Fruit fly (Drosophila melanogaster) whole organism, embryonic: ENCODE results near the gene Cdc7.

Source experiments
- Bgb ChIP-seq: fragments of 200-800 bp; sonication (Bioruptor generic); IDR thresholded peaks from 2 replicates; pipeline ENCODE4 v1.3.6; 2022; ENCODE audit warnings: missing biosample characterization, missing genetic modification characterization; ENCODE audit not compliant: partially characterized antibody
- CG10462 ChIP-seq: fragments of 200-800 bp; sonication (Bioruptor generic); optimal IDR thresholded peaks from 2 replicates; lab custom pipeline; 2016; ENCODE audit warnings: missing biosample characterization, missing genetic modification characterization
- CG10565 ChIP-seq: fragments of 200-800 bp; sonication (Bioruptor generic); optimal IDR thresholded peaks from 3 replicates; lab custom pipeline; 2016; ENCODE audit warnings: missing biosample characterization, mild to moderate bottlenecking, missing genetic modification characterization
- CG11723 ChIP-seq: fragments of 200-800 bp; sonication (Bioruptor generic); optimal IDR thresholded peaks from 2 replicates; lab custom pipeline; 2017; ENCODE audit warnings: missing biosample characterization, mild to moderate bottlenecking, missing genetic modification characterization
- CG12236 ChIP-seq: fragments of 200-800 bp; sonication (Bioruptor generic); optimal IDR thresholded peaks from 2 replicates; lab custom pipeline; 2016; ENCODE audit warnings: missing biosample characterization, missing genetic modification characterization
- CG14050 ChIP-seq: fragments of 200-800 bp; sonication (Bioruptor generic); IDR thresholded peaks from 3 replicates; pipeline ENCODE4 v1.3.6; 2022; ENCODE audit warnings: missing biosample characterization, missing genetic modification characterization
- CG14441 ChIP-seq: fragments of 200-800 bp; sonication (Bioruptor generic); IDR thresholded peaks from 2 replicates; pipeline ENCODE4 v1.3.6; 2022; ENCODE audit warnings: missing biosample characterization, missing genetic modification characterization
- CG2712 ChIP-seq: fragments of 200-800 bp; optimal IDR thresholded peaks from 3 replicates; lab custom pipeline; 2019; ENCODE audit warnings: missing biosample characterization, mild to moderate bottlenecking, missing genetic modification characterization, moderate library complexity
- CG31388 ChIP-seq: fragments of 200-800 bp; sonication (Bioruptor generic); optimal IDR thresholded peaks from 2 replicates; lab custom pipeline; 2016; ENCODE audit warnings: missing biosample characterization, missing genetic modification characterization
- CG34376 ChIP-seq: fragments of 200-800 bp; sonication (Bioruptor generic); optimal IDR thresholded peaks from 2 replicates; lab custom pipeline; 2018; ENCODE audit warnings: missing biosample characterization, mild to moderate bottlenecking, missing genetic modification characterization
- CG3838 ChIP-seq: fragments of 200-800 bp; sonication (Bioruptor generic); optimal IDR thresholded peaks from 3 replicates; lab custom pipeline; 2016; ENCODE audit warnings: missing biosample characterization, missing genetic modification characterization
- CG43689 ChIP-seq: fragments of 200-800 bp; sonication (Bioruptor generic); IDR thresholded peaks from 2 replicates; pipeline ENCODE4 v1.3.6; 2022; ENCODE audit warnings: missing biosample characterization, missing genetic modification characterization
- CG7963 ChIP-seq: fragments of 200-800 bp; sonication (Bioruptor generic); IDR thresholded peaks from 3 replicates; pipeline ENCODE4 v1.3.6; 2022; ENCODE audit warnings: missing biosample characterization, missing genetic modification characterization; ENCODE audit not compliant: partially characterized antibody
- CG7987 ChIP-seq: fragments of 200-800 bp; sonication (Bioruptor generic); optimal IDR thresholded peaks from 2 replicates; lab custom pipeline; 2018; ENCODE audit warnings: missing biosample characterization, mild to moderate bottlenecking, missing genetic modification characterization, moderate library complexity
- CG8290 ChIP-seq, 3 experiments: fragments of 200-800 bp; sonication (Bioruptor generic); optimal IDR thresholded peaks; 2 replicates each; lab custom pipeline; 2016 to 2019; ENCODE audit warnings: missing biosample characterization in 3 of 3, missing genetic modification characterization in 3 of 3, mild to moderate bottlenecking in 2 of 3, moderate library complexity in 1 of 3
- CG9727 ChIP-seq: fragments of 200-800 bp; sonication (Bioruptor generic); optimal IDR thresholded peaks from 3 replicates; lab custom pipeline; 2017; ENCODE audit warnings: missing biosample characterization, mild to moderate bottlenecking, missing genetic modification characterization
- Dbx ChIP-seq: fragments of 200-800 bp; sonication (Bioruptor generic); IDR thresholded peaks from 3 replicates; pipeline ENCODE4 v1.3.6; 2022; ENCODE audit warnings: missing biosample characterization, missing genetic modification characterization
- Doc3 ChIP-seq: fragments of 200-800 bp; sonication (Bioruptor generic); IDR thresholded peaks from 3 replicates; pipeline ENCODE4 v1.3.6; 2022; ENCODE audit warnings: missing biosample characterization, missing genetic modification characterization; ENCODE audit not compliant: partially characterized antibody
- E2f1 ChIP-seq: fragments of 200-800 bp; sonication (Bioruptor generic); IDR thresholded peaks from 2 replicates; pipeline ENCODE4 v1.3.6; 2022; ENCODE audit warnings: missing biosample characterization, missing genetic modification characterization
- Elba2 ChIP-seq: fragments of 200-800 bp; sonication (Bioruptor generic); optimal IDR thresholded peaks from 3 replicates; lab custom pipeline; 2016; ENCODE audit warnings: missing biosample characterization, missing genetic modification characterization
- H15 ChIP-seq: fragments of 200-800 bp; sonication (Bioruptor generic); IDR thresholded peaks from 3 replicates; pipeline ENCODE4 v1.3.6; 2022; ENCODE audit warnings: missing biosample characterization, missing genetic modification characterization
- HLH54F ChIP-seq: fragments of 200-800 bp; sonication (Bioruptor generic); optimal IDR thresholded peaks from 3 replicates; lab custom pipeline; 2016; ENCODE audit warnings: missing biosample characterization, missing genetic modification characterization
- Hand ChIP-seq: fragments of 200-800 bp; sonication (Bioruptor generic); optimal IDR thresholded peaks from 2 replicates; lab custom pipeline; 2017; ENCODE audit warnings: mild to moderate bottlenecking, missing biosample characterization, missing genetic modification reagents, missing genetic modification characterization
- Hr51 ChIP-seq, 2 experiments: fragments of 200-800 bp; sonication (Bioruptor generic); optimal IDR thresholded peaks; 2 replicates in 1 of 2; 3 replicates in 1 of 2; lab custom pipeline; 2016 to 2018; ENCODE audit warnings: missing biosample characterization in 2 of 2, missing genetic modification characterization in 2 of 2, mild to moderate bottlenecking in 1 of 2, moderate library complexity in 1 of 2
- Mad ChIP-seq: fragments of 200-800 bp; sonication (Bioruptor generic); optimal IDR thresholded peaks from 2 replicates; lab custom pipeline; 2016; ENCODE audit warnings: missing biosample characterization, missing genetic modification characterization
- Myb ChIP-seq: fragments of 200-800 bp; sonication (Bioruptor generic); optimal IDR thresholded peaks from 2 replicates; lab custom pipeline; 2016; ENCODE audit warnings: missing biosample characterization, missing genetic modification characterization
- PHDP ChIP-seq: fragments of 200-800 bp; sonication (Bioruptor generic); optimal IDR thresholded peaks from 3 replicates; lab custom pipeline; 2018; ENCODE audit warnings: missing biosample characterization, mild to moderate bottlenecking, missing genetic modification characterization, moderate library complexity
- ara ChIP-seq: fragments of 200-800 bp; sonication (Bioruptor generic); IDR thresholded peaks from 2 replicates; pipeline ENCODE4 v1.3.6; 2022; ENCODE audit warnings: missing biosample characterization, missing genetic modification characterization
- ash1 ChIP-seq: fragments of 200-800 bp; sonication (Bioruptor generic); optimal IDR thresholded peaks from 2 replicates; lab custom pipeline; 2018; ENCODE audit warnings: missing biosample characterization, mild to moderate bottlenecking, missing genetic modification characterization
- dimm ChIP-seq: fragments of 200-800 bp; sonication (Bioruptor generic); IDR thresholded peaks from 2 replicates; pipeline ENCODE4 v1.3.6; 2022; ENCODE audit warnings: missing biosample characterization, missing genetic modification characterization
- ems ChIP-seq: fragments of 200-800 bp; sonication (Bioruptor generic); optimal IDR thresholded peaks from 3 replicates; lab custom pipeline; 2016; ENCODE audit warnings: missing biosample characterization, missing genetic modification characterization
- grn ChIP-seq: fragments of 200-800 bp; sonication (Bioruptor generic); optimal IDR thresholded peaks from 3 replicates; lab custom pipeline; 2017; ENCODE audit warnings: missing biosample characterization, missing genetic modification characterization
- inv ChIP-seq: fragments of 200-800 bp; sonication (Bioruptor generic); IDR thresholded peaks from 2 replicates; pipeline ENCODE4 v1.3.6; 2022; ENCODE audit warnings: missing biosample characterization, missing genetic modification characterization; ENCODE audit not compliant: partially characterized antibody
- nerfin-1 ChIP-seq: fragments of 200-800 bp; sonication (Bioruptor generic); optimal IDR thresholded peaks from 3 replicates; lab custom pipeline; 2019; ENCODE audit warnings: missing biosample characterization, mild to moderate bottlenecking, missing genetic modification characterization, moderate library complexity
- nerfin-2 ChIP-seq: fragments of 200-800 bp; sonication (Bioruptor generic); IDR thresholded peaks from 2 replicates; pipeline ENCODE4 v1.3.6; 2022; ENCODE audit warnings: missing biosample characterization, missing genetic modification characterization; ENCODE audit not compliant: partially characterized antibody
- nom ChIP-seq: fragments of 200-800 bp; sonication (Bioruptor generic); optimal IDR thresholded peaks from 2 replicates; lab custom pipeline; 2017; ENCODE audit warnings: missing biosample characterization, missing genetic modification characterization, mild to moderate bottlenecking, moderate library complexity, missing genetic modification reagents
- org-1 ChIP-seq: fragments of 200-800 bp; sonication (Bioruptor generic); optimal IDR thresholded peaks from 2 replicates; lab custom pipeline; 2017; ENCODE audit warnings: missing biosample characterization, missing genetic modification characterization
- p53 ChIP-seq: fragments of 200-800 bp; sonication (Bioruptor generic); optimal IDR thresholded peaks from 2 replicates; lab custom pipeline; 2016; ENCODE audit warnings: missing biosample characterization, missing genetic modification characterization
- pho ChIP-seq: fragments of 200-800 bp; sonication (Bioruptor generic); optimal IDR thresholded peaks from 2 replicates; lab custom pipeline; 2016; ENCODE audit warnings: missing biosample characterization, missing genetic modification characterization
- psq ChIP-seq: fragments of 200-800 bp; sonication (Bioruptor generic); optimal IDR thresholded peaks from 2 replicates; lab custom pipeline; 2017; ENCODE audit warnings: missing biosample characterization, missing genetic modification characterization
- repo ChIP-seq: fragments of 200-800 bp; sonication (Bioruptor generic); optimal IDR thresholded peaks from 2 replicates; lab custom pipeline; 2016; ENCODE audit warnings: missing biosample characterization, missing genetic modification characterization
- scrt ChIP-seq: fragments of 200-800 bp; sonication (Bioruptor generic); optimal IDR thresholded peaks from 2 replicates; lab custom pipeline; 2018; ENCODE audit warnings: missing biosample characterization, mild to moderate bottlenecking, missing genetic modification characterization, moderate library complexity
- sima ChIP-seq: fragments of 200-800 bp; sonication (Bioruptor generic); optimal IDR thresholded peaks from 2 replicates; lab custom pipeline; 2016; ENCODE audit warnings: missing biosample characterization, missing genetic modification characterization
- tna ChIP-seq: fragments of 200-800 bp; sonication (Bioruptor generic); IDR thresholded peaks from 2 replicates; pipeline ENCODE4 v1.3.6; 2022; ENCODE audit warnings: missing biosample characterization, missing genetic modification characterization; ENCODE audit not compliant: partially characterized antibody
- trh ChIP-seq: fragments of 200-800 bp; sonication (Bioruptor generic); optimal IDR thresholded peaks from 2 replicates; lab custom pipeline; 2016; ENCODE audit warnings: missing biosample characterization, missing genetic modification characterization
- unc-4 ChIP-seq: fragments of 200-800 bp; sonication (Bioruptor generic); IDR thresholded peaks from 2 replicates; pipeline ENCODE4 v1.3.6; 2022; ENCODE audit warnings: missing biosample characterization, missing genetic modification characterization; ENCODE audit not compliant: partially characterized antibody
- vnd ChIP-seq: fragments of 200-800 bp; sonication (Bioruptor generic); IDR thresholded peaks from 3 replicates; pipeline ENCODE4 v1.3.6; 2022; ENCODE audit warnings: missing biosample characterization, missing genetic modification characterization; ENCODE audit not compliant: partially characterized antibody
- zen2 ChIP-seq: fragments of 200-800 bp; sonication (Bioruptor generic); IDR thresholded peaks from 3 replicates; pipeline ENCODE4 v1.3.6; 2022; ENCODE audit warnings: missing biosample characterization, missing genetic modification characterization; ENCODE audit not compliant: partially characterized antibody

Cdc7 gene

DNA sequence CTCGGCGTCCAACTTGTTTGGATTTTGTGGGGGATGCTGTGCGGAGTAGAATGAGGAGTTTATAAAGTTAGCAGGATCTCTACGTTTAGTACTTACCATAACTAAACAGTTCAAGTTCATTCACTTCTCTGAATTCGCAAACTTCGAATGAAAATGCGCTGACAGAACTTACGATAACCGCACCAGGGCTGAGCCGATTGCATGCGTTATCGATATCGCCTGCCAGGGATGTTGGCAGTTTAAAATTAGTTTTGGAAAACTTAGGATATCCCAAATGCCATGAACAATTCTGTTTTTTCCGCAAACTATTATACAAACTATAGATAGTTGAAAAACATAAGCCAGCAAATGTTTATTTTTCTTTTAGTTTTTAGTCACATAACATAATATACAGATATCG lies 32.9 kb downstream of the Cdc7 start, which contains the start of gene CG44303 (continued):
- 0 out of 2 replicates have a peak, but pooled peaks have one; percentile 23 for TF ChIP-seq unc-4
- no peak for TF ChIP-seq CG14050 (GFP tag; lab: Robert Waterston, UW)
- TF ChIP-seq nerfin-1 (tag; lab: Kevin White, UChicago) = no peak
- no peak for TF ChIP-seq dimm
- no peak for TF ChIP-seq CG8290 (GFP tag; optimal IDR thresholded peaks at IDR 0.05; lab: Kevin White, UChicago)
- TF ChIP-seq CG8290 (tag; optimal IDR thresholded peaks at IDR 0.05; lab: Kevin White, UChicago) = no peak
- TF ChIP-seq grn (GFP tag; lab: Kevin White, UChicago) = no peak
- no peak for TF ChIP-seq ems (GFP tag; lab: Kevin White, UChicago)
- TF ChIP-seq CG43689 (GFP tag; lab: Robert Waterston, UW) = no peak
- no peak for TF ChIP-seq CG2712
- TF ChIP-seq tna (GFP tag; lab: Robert Waterston, UW) = peak; percentile 66
- no peak for TF ChIP-seq p53 (GFP tag; lab: Kevin White, UChicago)
- TF ChIP-seq psq (GFP tag; lab: Kevin White, UChicago) = no peak
- no peak for TF ChIP-seq H15 (GFP tag; lab: Robert Waterston, UW)
- TF ChIP-seq nom (GFP tag; lab: Kevin White, UChicago) = no peak
- no peak for TF ChIP-seq HLH54F (GFP tag; lab: Kevin White, UChicago)
- no peak for TF ChIP-seq sima (GFP tag; lab: Kevin White, UChicago)
- no peak for TF ChIP-seq CG34376 (GFP tag; lab: Kevin White, UChicago)
- TF ChIP-seq CG3838 = no peak
- no peak for TF ChIP-seq repo (GFP tag; lab: Kevin White, UChicago)
- TF ChIP-seq CG14441 (GFP tag; lab: Robert Waterston, UW) = no peak
- TF ChIP-seq E2f1 (GFP tag; lab: Robert Waterston, UW) = no peak
- TF ChIP-seq, all 482 proteins: peak for 35

DNA sequence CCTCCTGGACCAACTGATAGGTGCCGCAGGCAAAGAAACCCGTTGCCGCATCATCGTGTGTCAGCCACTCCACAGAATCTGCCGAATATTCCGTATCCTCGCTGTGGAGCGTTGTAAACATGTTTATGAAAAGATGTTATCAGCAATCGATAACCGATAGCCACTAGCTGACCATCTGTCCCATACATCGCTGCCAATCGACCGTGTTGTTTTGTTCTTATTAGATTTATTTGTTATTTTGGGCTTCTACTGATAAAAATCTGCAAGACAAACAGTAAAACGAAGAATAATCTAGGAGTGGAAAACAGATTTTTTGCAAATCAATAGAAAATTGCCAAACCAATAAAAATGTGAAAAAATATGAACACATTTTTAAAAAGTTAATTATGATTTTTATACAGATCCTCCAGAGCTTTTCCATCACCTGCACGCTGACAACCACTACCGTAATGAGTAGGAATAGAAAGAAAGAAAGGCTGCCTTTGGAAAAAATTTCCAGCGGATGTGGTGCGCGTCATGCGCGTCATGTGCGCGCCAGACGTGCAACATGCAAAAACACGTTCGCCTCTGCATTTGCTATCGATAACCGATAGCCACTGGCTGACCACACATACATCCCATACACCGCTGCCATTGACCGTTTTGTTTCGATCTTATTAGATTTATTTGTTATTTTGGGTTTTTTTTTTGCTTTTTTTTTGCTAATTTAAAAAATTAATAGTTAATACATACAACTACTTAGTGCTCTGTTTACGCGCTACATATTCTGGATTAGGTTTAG lies 34.5 kb downstream of the Cdc7 start, which contains the start of gene CG3184:
Gene CG3184, minus strand, starts transcription at position 155 of the 781 bp plus-strand sequence.
- TF ChIP-seq nerfin-2 (peak; percentile 67; the same call in 1 of the 2 replicates), CG10462 (GFP tag; lab: Kevin White, UChicago) (no peak), CG9727 (GFP tag; lab: Kevin White, UChicago) (no peak), vnd (GFP tag; lab: Robert Waterston, UW) (peak; percentile 57), Dbx (GFP tag; lab: Robert Waterston, UW) (no peak), CG10565 (GFP tag; lab: Kevin White, UChicago) (no peak), org-1 (GFP tag; lab: Kevin White, UChicago) (no peak), CG7987 (GFP tag; lab: Kevin White, UChicago) (no peak), ash1 (GFP tag; lab: Kevin White, UChicago) (no peak), pho (no peak), PHDP (tag; lab: Kevin White, UChicago) (no peak), Hr51 (GFP tag; optimal IDR thresholded peaks at IDR 0.05; lab: Kevin White, UChicago) (no peak), Elba2 (GFP tag; lab: Kevin White, UChicago) (no peak), scrt (GFP tag; lab: Kevin White, UChicago) (no peak), CG7963 (GFP tag; lab: Robert Waterston, UW) (peak; percentile 61; the same call in 1 of the 3 replicates), inv (GFP tag; lab: Robert Waterston, UW) (0 out of 2 replicates have a peak, but pooled peaks have one; percentile 27), CG11723 (GFP tag; lab: Kevin White, UChicago) (no peak), CG12236 (GFP tag; lab: Kevin White, UChicago) (no peak), trh (GFP tag; lab: Kevin White, UChicago) (no peak), CG31388 (GFP tag; lab: Kevin White, UChicago) (no peak), zen2 (0 out of 3 replicates have a peak, but pooled peaks have one; percentile 24), Myb (peak; percentile 40), Hand (no peak), Doc3 (0 out of 3 replicates have a peak, but pooled peaks have one; percentile 33), Bgb (GFP tag; lab: Robert Waterston, UW) (0 out of 2 replicates have a peak, but pooled peaks have one; percentile 31), ara (GFP tag; lab: Robert Waterston, UW) (no peak), Mad (GFP tag; lab: Kevin White, UChicago) (no peak)
